Fruit fly (Drosophila melanogaster) whole organism, embryonic: ENCODE measurements around the gene Gdi.

ENCODE experiments used
- CG2889 ChIP-seq: fragments of 200-800 bp; sonication (Bioruptor generic); IDR thresholded peaks from 3 replicates; pipeline ENCODE4 v1.3.6; 2022; ENCODE audit warnings: missing biosample characterization, missing genetic modification characterization
- CG3281 ChIP-seq: fragments of 200-800 bp; sonication (Bioruptor generic); optimal IDR thresholded peaks from 3 replicates; lab custom pipeline; 2017; ENCODE audit warnings: missing biosample characterization, mild to moderate bottlenecking, missing genetic modification characterization
- CG3407 ChIP-seq: fragments of 200-800 bp; sonication (Bioruptor generic); optimal IDR thresholded peaks from 2 replicates; lab custom pipeline; 2018; ENCODE audit warnings: missing biosample characterization, mild to moderate bottlenecking, missing genetic modification characterization
- cato ChIP-seq: fragments of 200-800 bp; sonication (Bioruptor generic); optimal IDR thresholded peaks from 2 replicates; lab custom pipeline; 2016; ENCODE audit warnings: missing biosample characterization, missing genetic modification characterization, borderline replicate concordance
- fru ChIP-seq: fragments of >200 bp; optimal IDR thresholded peaks from 2 replicates; lab custom pipeline; 2017
- lola ChIP-seq, 3 experiments: fragments of >200 bp in 2 of 3; fragments of 200-800 bp in 1 of 3; sonication (Bioruptor generic) in 1 of 3; optimal IDR thresholded peaks; 2 replicates each; lab custom pipeline; 2017 to 2019; ENCODE audit warnings: missing biosample characterization in 3 of 3, missing genetic modification characterization in 3 of 3, mild to moderate bottlenecking in 1 of 3, moderate library complexity in 1 of 3
- mld ChIP-seq: fragments of 200-800 bp; sonication (Bioruptor generic); IDR thresholded peaks from 3 replicates; pipeline ENCODE4 v1.3.6; 2022; ENCODE audit warnings: missing biosample characterization, missing genetic modification characterization; ENCODE audit not compliant: partially characterized antibody
- odd ChIP-seq: fragments of 200-800 bp; sonication (Bioruptor generic); optimal IDR thresholded peaks from 2 replicates; lab custom pipeline; 2017; ENCODE audit warnings: missing biosample characterization, mild to moderate bottlenecking, missing genetic modification characterization
- pzg ChIP-seq: fragments of 200-800 bp; sonication (Bioruptor generic); optimal IDR thresholded peaks from 3 replicates; lab custom pipeline; 2018; ENCODE audit warnings: missing biosample characterization, mild to moderate bottlenecking, missing genetic modification characterization, moderate library complexity
- stwl ChIP-seq: fragments of 200-800 bp; sonication (Bioruptor generic); optimal IDR thresholded peaks from 3 replicates; lab custom pipeline; 2018; ENCODE audit warnings: missing biosample characterization, mild to moderate bottlenecking, missing genetic modification characterization, moderate library complexity

- no peak for TF ChIP-seq CG3407 (GFP tag; lab: Kevin White, UChicago)
- no peak for TF ChIP-seq mld (GFP tag; lab: Robert Waterston, UW)
- TF ChIP-seq stwl (tag; lab: Kevin White, UChicago), result no peak
- TF ChIP-seq cato (GFP tag; lab: Kevin White, UChicago), result no peak
- TF ChIP-seq fru, result no peak
- peak; percentile 0 for TF ChIP-seq CG3281 (GFP tag; lab: Kevin White, UChicago)
- no peak for TF ChIP-seq odd
- TF ChIP-seq CG2889 (GFP tag; lab: Robert Waterston, UW), result no peak
- no peak for TF ChIP-seq lola (GFP tag; optimal IDR thresholded peaks at IDR 0.05; lab: Kevin White, UChicago)
- TF ChIP-seq pzg (GFP tag; lab: Kevin White, UChicago), result no peak
Observed at dm6 chr2L:9498985-9499249, 4.2 kb upstream of the Gdi start.
